Fruit fly (Drosophila melanogaster) Kc167 (cell line): ENCODE data around the gene natalisin.

Experiments
- Myc ChIP-seq: fragments of >200 bp; optimal IDR thresholded peaks from 2 replicates; lab custom pipeline; 2017; ENCODE audit warnings: missing external identifiers
- h ChIP-seq: fragments of >200 bp; optimal IDR thresholded peaks from 3 replicates; lab custom pipeline; 2018; ENCODE audit warnings: missing external identifiers
- insv ChIP-seq: fragments of >200 bp; optimal IDR thresholded peaks from 3 replicates; lab custom pipeline; 2018; ENCODE audit warnings: missing external identifiers
- psq ChIP-seq: fragments of >200 bp; optimal IDR thresholded peaks from 2 replicates; lab custom pipeline; 2017; ENCODE audit warnings: missing external identifiers

- no peak for TF ChIP-seq insv (lab: Kevin White, UChicago)
- TF ChIP-seq h (lab: Kevin White, UChicago) = no peak
- TF ChIP-seq psq (lab: Kevin White, UChicago) = no peak
- no peak for TF ChIP-seq Myc (lab: Kevin White, UChicago)
Observed at dm6 chr3R:14436459-14436858, 18.1 kb downstream of the natalisin start.
